Fruit fly (Drosophila melanogaster) S2 (cell line): ENCODE data around the gene Pxd.

ENCODE experiments used
- CG8478 ChIP-seq: fragments of >200 bp; optimal IDR thresholded peaks from 2 replicates; lab custom pipeline; 2018
- CTCF ChIP-seq, 2 experiments: fragments of >200 bp; optimal IDR thresholded peaks; 2 replicates each; lab custom pipeline; 2018

- TF ChIP-seq CTCF (optimal IDR thresholded peaks at IDR 0.05; lab: Kevin White, UChicago) (no peak), CG8478 (no peak)
These were observed 42.2 kb upstream of the Pxd start, which contains the start of gene Abd-B for dm6 chr3R:16972136-16972535.
